Worm (Caenorhabditis elegans) whole organism, L1 larva: ENCODE measurements around the gene lips-5.

Source experiments
- C04F5.9 ChIP-seq: sonication (generic microtip); optimal IDR thresholded peaks from 2 replicates; lab custom pipeline; 2016; ENCODE audit warnings: missing genetic modification characterization, missing compliant biosample characterization
- F16B12.6 ChIP-seq: fragments of 150-350 bp; optimal IDR thresholded peaks from 2 replicates; lab custom pipeline; 2014; ENCODE audit warnings: missing biosample characterization, missing genetic modification characterization
- Y116A8C.19 ChIP-seq: sonication (generic microtip); optimal IDR thresholded peaks from 2 replicates; lab custom pipeline; 2016; ENCODE audit warnings: missing compliant biosample characterization, missing genetic modification characterization, borderline replicate concordance
- alr-1 ChIP-seq: fragments of 200-800 bp; sonication (Bioruptor generic); optimal IDR thresholded peaks from 2 replicates; lab custom pipeline; 2018; ENCODE audit warnings: borderline replicate concordance, mild to moderate bottlenecking, missing genetic modification characterization, missing compliant biosample characterization
- aly-2 ChIP-seq: fragments of 150-350 bp; optimal IDR thresholded peaks from 2 replicates; lab custom pipeline; 2014; ENCODE audit warnings: missing biosample characterization, missing genetic modification characterization
- blmp-1 ChIP-seq: fragments of 150-350 bp; optimal IDR thresholded peaks from 2 replicates; lab custom pipeline; 2014; ENCODE audit warnings: missing biosample characterization, missing genetic modification characterization
- ceh-82 ChIP-seq, 3 experiments: fragments of 150-350 bp in 1 of 3; sonication (generic microtip) in 2 of 3; optimal IDR thresholded peaks; 2 replicates each; lab custom pipeline; 2014 to 2017; ENCODE audit warnings: missing biosample characterization in 3 of 3, missing genetic modification characterization in 3 of 3
- ceh-90 ChIP-seq: sonication (generic microtip); optimal IDR thresholded peaks from 2 replicates; lab custom pipeline; 2016; ENCODE audit warnings: missing genetic modification characterization, missing compliant biosample characterization
- ces-1 ChIP-seq: fragments of 150-350 bp; optimal IDR thresholded peaks from 2 replicates; lab custom pipeline; 2014; ENCODE audit warnings: missing biosample characterization, missing genetic modification reagents, missing genetic modification characterization
- dpl-1 ChIP-seq, 3 experiments: fragments of 150-350 bp in 2 of 3; sonication (generic microtip) in 1 of 3; optimal IDR thresholded peaks; 2 replicates each; lab custom pipeline; 2014 to 2017; ENCODE audit warnings: missing biosample characterization in 3 of 3, missing genetic modification characterization in 3 of 3, missing genetic modification reagents in 3 of 3
- efl-1 ChIP-seq, 4 experiments: fragments of 150-350 bp; optimal IDR thresholded peaks in 3 of 4; peaks in 1 of 4; 1 replicate in 1 of 4; 2 replicates in 3 of 4; lab custom pipeline; 2014; ENCODE audit warnings: missing biosample characterization in 2 of 4, missing genetic modification characterization in 2 of 4, missing genetic modification reagents in 2 of 4
- elt-2 ChIP-seq: sonication (generic microtip); optimal IDR thresholded peaks from 2 replicates; lab custom pipeline; 2016; ENCODE audit warnings: missing genetic modification characterization, mild to moderate bottlenecking, inconsistent platforms, missing compliant biosample characterization, missing genetic modification reagents
- elt-3 ChIP-seq, 6 experiments: fragments of 150-350 bp in 1 of 6; sonication (generic microtip); optimal IDR thresholded peaks; 2 replicates each; lab custom pipeline; 2017 to 2018; ENCODE audit warnings: missing biosample characterization in 6 of 6, missing genetic modification characterization in 6 of 6, inconsistent platforms in 1 of 6
- fkh-10 ChIP-seq: sonication (generic microtip); optimal IDR thresholded peaks from 2 replicates; lab custom pipeline; 2017; ENCODE audit warnings: missing biosample characterization, missing genetic modification reagents, missing genetic modification characterization
- fkh-4 ChIP-seq: sonication (generic microtip); optimal IDR thresholded peaks from 2 replicates; lab custom pipeline; 2016; ENCODE audit warnings: missing compliant biosample characterization, missing genetic modification characterization, borderline replicate concordance
- fkh-8 ChIP-seq: sonication (generic microtip); optimal IDR thresholded peaks from 2 replicates; lab custom pipeline; 2016; ENCODE audit warnings: mild to moderate bottlenecking, missing genetic modification characterization, missing compliant biosample characterization
- fos-1 ChIP-seq: fragments of 150-350 bp; optimal IDR thresholded peaks from 2 replicates; lab custom pipeline; 2014; ENCODE audit warnings: missing biosample characterization, missing genetic modification characterization
- hlh-17 ChIP-seq: fragments of 200-800 bp; sonication (Bioruptor generic); optimal IDR thresholded peaks from 2 replicates; lab custom pipeline; 2018; ENCODE audit warnings: missing genetic modification characterization, mild to moderate bottlenecking, missing compliant biosample characterization, moderate library complexity, borderline replicate concordance
- irx-1 ChIP-seq: sonication (generic microtip); optimal IDR thresholded peaks from 2 replicates; lab custom pipeline; 2016; ENCODE audit warnings: missing genetic modification characterization, missing compliant biosample characterization
- isw-1 ChIP-seq: fragments of 200-800 bp; sonication (Bioruptor generic); IDR thresholded peaks from 2 replicates; pipeline ENCODE4 v1.3.6; 2022; ENCODE audit warnings: missing genetic modification characterization, missing compliant biosample characterization
- jun-1 ChIP-seq: fragments of 150-350 bp; optimal IDR thresholded peaks from 2 replicates; lab custom pipeline; 2014; ENCODE audit warnings: missing biosample characterization, missing genetic modification reagents, missing genetic modification characterization
- lin-13 ChIP-seq: fragments of 150-350 bp; optimal IDR thresholded peaks from 2 replicates; lab custom pipeline; 2014; ENCODE audit warnings: missing biosample characterization, missing genetic modification reagents, missing genetic modification characterization
- lin-14 ChIP-seq: fragments of 200-800 bp; sonication (Bioruptor generic); optimal IDR thresholded peaks from 2 replicates; lab custom pipeline; 2018; ENCODE audit warnings: mild to moderate bottlenecking, missing genetic modification characterization, moderate library complexity, missing compliant biosample characterization
- lin-39 ChIP-seq: fragments of 150-350 bp; optimal IDR thresholded peaks from 2 replicates; lab custom pipeline; 2014; ENCODE audit warnings: missing biosample characterization, missing genetic modification reagents, missing genetic modification characterization
- lsy-2 ChIP-seq, 2 experiments: fragments of 150-350 bp; optimal IDR thresholded peaks; 2 replicates each; lab custom pipeline; 2014; ENCODE audit warnings: missing biosample characterization in 2 of 2, missing genetic modification characterization in 2 of 2
- mdl-1 ChIP-seq, 2 experiments: fragments of 150-350 bp; optimal IDR thresholded peaks; 2 replicates each; lab custom pipeline; 2014 to 2017; ENCODE audit warnings: missing biosample characterization in 2 of 2, missing genetic modification characterization in 2 of 2, inconsistent platforms in 1 of 2
- mef-2 ChIP-seq: fragments of 150-350 bp; optimal IDR thresholded peaks from 2 replicates; lab custom pipeline; 2014; ENCODE audit warnings: missing biosample characterization, missing genetic modification characterization
- mep-1 ChIP-seq: fragments of 150-350 bp; optimal IDR thresholded peaks from 2 replicates; lab custom pipeline; 2014; ENCODE audit warnings: missing biosample characterization, missing genetic modification characterization
- nhr-11 ChIP-seq: fragments of 150-350 bp; optimal IDR thresholded peaks from 2 replicates; lab custom pipeline; 2014; ENCODE audit warnings: missing biosample characterization, missing genetic modification characterization
- nhr-19 ChIP-seq: fragments of 200-800 bp; sonication (Bioruptor generic); conservative IDR thresholded peaks from 2 replicates; pipeline ENCODE4 v1.3.6; 2022; ENCODE audit warnings: missing genetic modification characterization, missing compliant biosample characterization
- nhr-237 ChIP-seq: fragments of 150-350 bp; optimal IDR thresholded peaks from 2 replicates; lab custom pipeline; 2014; ENCODE audit warnings: missing biosample characterization, missing genetic modification characterization
- nhr-28 ChIP-seq: fragments of 150-350 bp; optimal IDR thresholded peaks from 2 replicates; lab custom pipeline; 2014; ENCODE audit warnings: missing biosample characterization, missing genetic modification characterization
- nhr-71 ChIP-seq: sonication (generic microtip); optimal IDR thresholded peaks from 2 replicates; lab custom pipeline; 2016; ENCODE audit warnings: mild to moderate bottlenecking, missing genetic modification characterization, moderate library complexity, missing compliant biosample characterization
- nhr-76 ChIP-seq: sonication (generic microtip); optimal IDR thresholded peaks from 2 replicates; lab custom pipeline; 2017; ENCODE audit warnings: missing biosample characterization, missing genetic modification characterization
- nhr-77 ChIP-seq: fragments of 150-350 bp; optimal IDR thresholded peaks from 2 replicates; lab custom pipeline; 2014; ENCODE audit warnings: missing biosample characterization, missing genetic modification characterization
- nhr-90 ChIP-seq: sonication (generic microtip); optimal IDR thresholded peaks from 2 replicates; lab custom pipeline; 2016; ENCODE audit warnings: mild to moderate bottlenecking, missing genetic modification characterization, missing compliant biosample characterization; ENCODE audit not compliant: poor library complexity
- pax-3 ChIP-seq: fragments of 200-800 bp; sonication (Bioruptor generic); optimal IDR thresholded peaks from 2 replicates; lab custom pipeline; 2018; ENCODE audit warnings: mild to moderate bottlenecking, missing genetic modification characterization, moderate library complexity, missing compliant biosample characterization
- rnt-1 ChIP-seq: sonication (generic microtip); optimal IDR thresholded peaks from 2 replicates; lab custom pipeline; 2016; ENCODE audit warnings: mild to moderate bottlenecking, missing genetic modification characterization, moderate library complexity, missing compliant biosample characterization
- sox-4 ChIP-seq: sonication (generic microtip); optimal IDR thresholded peaks from 2 replicates; lab custom pipeline; 2016; ENCODE audit warnings: missing genetic modification characterization, missing compliant biosample characterization
- sptf-1 ChIP-seq: fragments of 150-350 bp; optimal IDR thresholded peaks from 2 replicates; lab custom pipeline; 2014; ENCODE audit warnings: missing biosample characterization, missing genetic modification characterization
- xbp-1 ChIP-seq: sonication (generic microtip); optimal IDR thresholded peaks from 2 replicates; lab custom pipeline; 2016; ENCODE audit warnings: missing genetic modification characterization, missing compliant biosample characterization
- zag-1 ChIP-seq: fragments of 150-350 bp; optimal IDR thresholded peaks from 2 replicates; lab custom pipeline; 2014; ENCODE audit warnings: missing biosample characterization, missing genetic modification characterization
- zip-4 ChIP-seq: fragments of 200-800 bp; sonication (Bioruptor generic); optimal IDR thresholded peaks from 2 replicates; lab custom pipeline; 2018; ENCODE audit warnings: mild to moderate bottlenecking, missing genetic modification characterization, moderate library complexity, missing compliant biosample characterization

lips-5 gene

DNA sequence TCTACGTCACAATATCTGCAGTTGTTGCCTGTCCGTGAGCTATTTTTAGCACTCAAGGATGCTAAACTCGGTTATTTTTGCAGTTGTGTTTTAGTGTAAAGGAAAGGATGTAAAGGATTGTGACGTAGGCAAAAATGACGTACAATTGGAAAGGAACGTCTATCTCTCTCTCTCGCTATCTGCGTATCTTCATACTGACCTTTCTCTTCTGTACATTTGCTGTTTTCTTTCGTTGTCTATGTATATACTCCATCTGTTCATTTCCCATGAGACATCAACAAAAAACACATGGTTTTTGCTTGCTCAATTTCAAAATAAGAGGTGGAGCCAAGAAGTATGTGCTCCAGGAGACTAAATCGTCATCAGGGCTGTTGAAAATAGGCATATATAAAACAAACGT is 29.3 kb downstream of the lips-5 start:
- no peak for TF ChIP-seq fos-1 (tag; lab: Kevin White, UChicago)
- no peak for TF ChIP-seq sptf-1 (tag; lab: Kevin White, UChicago)
- TF ChIP-seq elt-3 (tag; optimal IDR thresholded peaks at IDR 0.05; lab: Kevin White, UChicago): no peak
- TF ChIP-seq nhr-71 (tag; lab: Kevin White, UChicago): peak; percentile 55
- no peak for TF ChIP-seq ces-1 (GFP tag; lab: Kevin White, UChicago)
- no peak for TF ChIP-seq C04F5.9 (tag; lab: Kevin White, UChicago)
- TF ChIP-seq pax-3: no peak
- TF ChIP-seq sox-4 (tag; lab: Kevin White, UChicago): no peak
- TF ChIP-seq zag-1 (tag; lab: Kevin White, UChicago): no peak
- peak; percentile 62 for TF ChIP-seq lin-14 (GFP tag; lab: Kevin White, UChicago)
- TF ChIP-seq nhr-77 (tag; lab: Kevin White, UChicago): no peak
- no peak for TF ChIP-seq nhr-237
- TF ChIP-seq isw-1: no peak
- no peak for TF ChIP-seq lin-39 (tag; lab: Kevin White, UChicago)

DNA sequence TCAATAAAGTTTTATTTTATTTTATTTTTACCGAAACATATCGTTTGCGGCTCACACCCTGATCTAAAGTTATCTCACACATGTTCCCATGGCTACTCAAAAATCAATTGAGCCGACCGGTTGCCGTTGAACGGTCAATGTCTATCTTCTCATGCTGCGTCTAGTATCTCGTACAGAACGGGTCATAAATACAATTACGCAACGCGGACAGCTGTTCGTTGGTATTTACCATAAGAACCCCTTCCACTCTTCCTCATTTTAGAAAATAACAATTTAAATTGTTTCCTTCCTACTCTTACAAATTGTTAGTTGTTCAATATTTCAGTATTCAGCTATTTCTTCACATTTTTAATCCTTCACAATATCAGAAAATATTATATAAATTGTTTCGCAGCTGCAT is 29.7 kb downstream of the lips-5 start:
- TF ChIP-seq alr-1 (tag; lab: Kevin White, UChicago): no peak
- no peak for TF ChIP-seq jun-1 (tag; lab: Kevin White, UChicago)
- no peak for TF ChIP-seq ceh-90
- no peak for TF ChIP-seq nhr-90

DNA sequence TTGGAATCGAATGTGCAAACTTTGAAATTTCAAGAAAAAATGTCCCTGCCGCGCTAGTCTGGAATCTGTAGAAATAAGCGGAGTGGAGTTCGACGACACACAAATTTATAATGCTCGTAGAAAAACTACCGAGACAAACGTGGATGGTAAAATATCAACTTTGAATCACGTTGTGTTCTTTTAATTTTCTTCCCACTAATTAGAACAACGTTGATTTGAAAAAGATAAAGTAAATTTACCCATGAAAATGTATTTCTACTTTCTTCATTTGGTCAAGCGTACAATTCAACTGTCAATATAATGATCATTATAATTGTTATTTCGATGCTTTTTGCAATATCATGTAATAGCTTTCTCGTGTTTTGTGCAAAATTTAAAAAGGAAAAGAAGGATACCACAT is 31.1 kb downstream of the lips-5 start, which contains the start of gene K01A6.5:
TSS of gene K01A6.5 (plus strand) at position 301 of the 400 bp plus-strand sequence.
- TF ChIP-seq nhr-19 (GFP tag; lab: Robert Waterston, UW) (no peak), nhr-77 (tag; lab: Kevin White, UChicago) (no peak), lin-13 (GFP tag; lab: Kevin White, UChicago) (no peak), blmp-1 (tag; lab: Kevin White, UChicago) (no peak), hlh-17 (no peak), efl-1 (optimal IDR thresholded peaks at IDR 0.05; lab: Kevin White, UChicago) (no peak), efl-1 (GFP tag; optimal IDR thresholded peaks at IDR 0.05 in 1 of 2; lab: Kevin White, UChicago) (no peak), ceh-82 (tag; optimal IDR thresholded peaks at IDR 0.05; lab: Kevin White, UChicago) (no peak), xbp-1 (tag; lab: Kevin White, UChicago) (no peak), lsy-2 (tag; optimal IDR thresholded peaks at IDR 0.05; lab: Kevin White, UChicago) (no peak), jun-1 (tag; lab: Kevin White, UChicago) (no peak), rnt-1 (tag; lab: Kevin White, UChicago) (no peak), zip-4 (GFP tag; lab: Kevin White, UChicago) (no peak), Y116A8C.19 (no peak), fkh-4 (tag; lab: Kevin White, UChicago) (no peak), nhr-76 (tag; lab: Kevin White, UChicago) (no peak), dpl-1 (GFP tag; optimal IDR thresholded peaks at IDR 0.05; lab: Kevin White, UChicago) (no peak)

DNA sequence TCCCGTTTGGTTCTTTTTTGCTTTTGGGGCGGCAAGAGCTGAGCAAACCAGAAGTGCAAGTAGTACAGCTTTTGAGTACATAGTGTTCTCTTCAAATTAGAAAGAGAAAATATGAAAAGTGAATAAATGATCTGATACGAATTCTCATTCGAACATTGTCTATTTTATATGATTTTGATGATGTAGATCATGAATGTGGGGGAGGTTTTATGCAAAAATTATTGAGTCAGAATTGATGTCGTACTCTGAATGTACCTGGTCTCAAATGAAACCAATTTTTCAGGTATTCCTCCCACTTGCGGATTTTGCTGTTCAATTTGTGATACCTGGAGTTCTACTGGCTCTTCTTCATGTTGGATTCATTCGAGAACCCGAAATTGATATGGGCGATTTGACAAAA is 33.3 kb downstream of the lips-5 start, which contains the start of gene K01A6.4:
TSS of gene K01A6.4 (minus strand) at position 101 of the 400 bp plus-strand sequence.
- no peak for TF ChIP-seq nhr-11 (tag; lab: Kevin White, UChicago)

DNA sequence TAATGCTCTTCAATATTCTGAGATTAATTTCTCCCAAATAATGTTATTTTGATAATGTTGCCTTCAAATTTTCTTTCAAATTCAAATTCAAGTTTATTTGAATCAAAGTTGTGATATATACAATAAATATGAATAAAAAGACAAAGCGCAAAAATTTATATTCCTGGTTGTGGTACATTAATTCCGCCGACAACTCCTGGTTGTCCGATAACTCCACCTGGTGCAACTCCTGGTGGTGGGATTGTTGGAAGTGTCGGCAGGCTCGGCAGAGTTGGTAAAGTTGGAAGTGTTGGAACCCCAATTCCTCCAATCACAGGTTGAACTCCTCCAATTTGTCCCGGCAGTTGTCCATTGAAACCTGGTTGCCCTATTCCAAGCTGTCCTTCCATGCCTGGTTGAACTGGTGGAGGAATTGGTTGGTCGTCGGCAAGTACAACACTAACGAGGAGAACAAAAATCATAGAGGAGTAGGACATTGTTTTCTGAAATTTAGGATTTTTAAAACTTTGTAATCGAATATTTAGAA is 35.4 kb downstream of the lips-5 start, which contains the start of gene K01A6.7:
TSS of gene K01A6.7 (minus strand) at position 476 of the 526 bp plus-strand sequence.
- TF ChIP-seq irx-1 (tag; lab: Kevin White, UChicago) (no peak), fkh-8 (tag; lab: Kevin White, UChicago) (no peak), isw-1 (no peak), ceh-82 (tag; optimal IDR thresholded peaks at IDR 0.05; lab: Kevin White, UChicago) (no peak), F16B12.6 (no peak), nhr-28 (no peak), aly-2 (tag; lab: Kevin White, UChicago) (no peak), mef-2 (tag; lab: Kevin White, UChicago) (no peak), mdl-1 (tag; optimal IDR thresholded peaks at IDR 0.05; lab: Kevin White, UChicago) (no peak), mep-1 (no peak), ceh-90 (no peak), jun-1 (tag; lab: Kevin White, UChicago) (no peak), fkh-10 (GFP tag; lab: Kevin White, UChicago) (no peak), nhr-11 (tag; lab: Kevin White, UChicago) (no peak), elt-2 (tag; lab: Kevin White, UChicago) (no peak)
